Fruit fly (Drosophila melanogaster): Measurements from ENCODE around the gene hid.

The hid gene

DNA sequence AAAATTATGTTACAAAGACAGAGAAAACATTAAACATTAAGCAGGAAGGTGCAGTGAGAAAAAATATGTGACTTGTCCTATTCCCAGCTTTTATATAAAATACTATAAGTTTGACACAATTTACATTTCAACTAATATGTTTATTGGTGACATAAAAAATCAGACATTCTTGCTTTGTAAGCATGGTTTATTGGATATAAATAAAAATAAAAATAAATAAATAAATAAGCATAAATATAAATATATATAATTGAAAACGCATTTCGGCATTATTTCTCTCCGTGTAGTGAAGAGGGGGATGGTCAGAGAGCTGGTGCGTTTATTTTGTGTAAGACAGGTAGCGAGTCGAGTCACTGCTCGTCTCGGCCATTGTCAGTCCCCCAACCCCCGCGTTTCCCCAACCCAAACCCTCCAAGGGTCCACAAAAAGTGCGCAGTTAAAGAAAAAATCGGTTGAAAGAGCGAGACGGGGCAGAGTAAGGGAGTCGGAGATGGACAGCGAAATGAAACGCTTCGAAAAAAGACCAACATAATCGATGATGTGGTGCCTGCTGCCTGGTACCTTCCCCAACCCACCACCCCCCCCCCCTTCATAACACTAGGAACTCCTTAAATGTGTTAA lies 7.5 kb upstream of the hid start (continued):
- no peak for TF ChIP-seq sc (optimal IDR thresholded peaks at IDR 0.05)
- TF ChIP-seq sc (GFP tag; optimal IDR thresholded peaks at IDR 0.05), result peak; percentile 73
- TF ChIP-seq gcm (GFP tag; optimal IDR thresholded peaks at IDR 0.05), result peak; percentile 82
- TF ChIP-seq CG17186 (GFP tag; optimal IDR thresholded peaks at IDR 0.05), result no peak
- TF ChIP-seq Nf-YB (GFP tag; optimal IDR thresholded peaks at IDR 0.05), result peak; percentile 73
- TF ChIP-seq E2f1 (GFP tag; IDR thresholded peaks at IDR 0.05), result peak; percentile 67
- no peak for TF ChIP-seq bowl (GFP tag; IDR thresholded peaks at IDR 0.05)
- no peak for TF ChIP-seq Tbp (GFP tag; optimal IDR thresholded peaks at IDR 0.05)
- TF ChIP-seq CG16863 (GFP tag; optimal IDR thresholded peaks at IDR 0.05), result no peak
- TF ChIP-seq tup (GFP tag; optimal IDR thresholded peaks at IDR 0.05), result no peak
- TF ChIP-seq CG13624 (GFP tag; optimal IDR thresholded peaks at IDR 0.05), result no peak
- no peak for TF ChIP-seq CG10321 (GFP tag; IDR thresholded peaks at IDR 0.05)
- peak; percentile 65 for TF ChIP-seq CG6683 (GFP tag; optimal IDR thresholded peaks at IDR 0.05)
- TF ChIP-seq bbx (GFP tag; IDR thresholded peaks at IDR 0.05; ENCODE audit: partially characterized antibody), result no peak
- TF ChIP-seq org-1 (GFP tag; optimal IDR thresholded peaks at IDR 0.05), result peak; percentile 75
- peak; percentile 76 for TF ChIP-seq CG17328 (GFP tag; IDR thresholded peaks at IDR 0.05)
- peak; percentile 94 for TF ChIP-seq CG17829 (tag; optimal IDR thresholded peaks at IDR 0.05)
- no peak for TF ChIP-seq sna (GFP tag; IDR thresholded peaks at IDR 0.05; ENCODE audit: partially characterized antibody)
- peak; percentile 81 for TF ChIP-seq CG13424 (tag; optimal IDR thresholded peaks at IDR 0.05)
- peak; percentile 41; the same call in 1 of the 3 replicates for TF ChIP-seq CG34422 (GFP tag; IDR thresholded peaks at IDR 0.05)
- no peak for TF ChIP-seq CG8944 (GFP tag; optimal IDR thresholded peaks at IDR 0.05)
- TF ChIP-seq Antp (GFP tag; optimal IDR thresholded peaks at IDR 0.05), result no peak
- no peak for TF ChIP-seq CG8089 (GFP tag; optimal IDR thresholded peaks at IDR 0.05)
- TF ChIP-seq Lpt (GFP tag; optimal IDR thresholded peaks at IDR 0.05), result no peak
- TF ChIP-seq ranshi (GFP tag; IDR thresholded peaks at IDR 0.05), result peak; percentile 44; the same call in 1 of the 2 replicates
- TF ChIP-seq D19B (GFP tag; optimal IDR thresholded peaks at IDR 0.05), result peak; percentile 38
- peak; percentile 84 for TF ChIP-seq CG10209 (GFP tag; optimal IDR thresholded peaks at IDR 0.05)
- TF ChIP-seq scrt (GFP tag; optimal IDR thresholded peaks at IDR 0.05), result peak; percentile 58
- no peak for TF ChIP-seq CG33213 (GFP tag; optimal IDR thresholded peaks at IDR 0.05)
- TF ChIP-seq Hmr (GFP tag; optimal IDR thresholded peaks at IDR 0.05), result peak; percentile 64
- TF ChIP-seq emc (GFP tag; optimal IDR thresholded peaks at IDR 0.05), result no peak
- TF ChIP-seq CTCF (GFP tag; optimal IDR thresholded peaks at IDR 0.05), result no peak
- no peak for TF ChIP-seq da (GFP tag; optimal IDR thresholded peaks at IDR 0.05)
- peak; percentile 64 for TF ChIP-seq CG4730 (GFP tag; IDR thresholded peaks at IDR 0.05)
- TF ChIP-seq CG8281 (tag; optimal IDR thresholded peaks at IDR 0.05), result peak; percentile 47
- no peak for TF ChIP-seq NC2β (GFP tag; optimal IDR thresholded peaks at IDR 0.05)
- no peak for TF ChIP-seq NK7.1 (GFP tag; optimal IDR thresholded peaks at IDR 0.05)
- peak; percentile 40; the same call in 1 of the 2 replicates for TF ChIP-seq CG14667 (GFP tag; IDR thresholded peaks at IDR 0.05)
- TF ChIP-seq CG8924 (tag; optimal IDR thresholded peaks at IDR 0.05), result peak; percentile 91
- TF ChIP-seq CG7786 (GFP tag; optimal IDR thresholded peaks at IDR 0.05), result no peak
- TF ChIP-seq fd96Cb (tag; optimal IDR thresholded peaks at IDR 0.05), result peak; percentile 83
- 0 out of 2 replicates have a peak, but pooled peaks have one; percentile 11 for TF ChIP-seq gt (GFP tag; IDR thresholded peaks at IDR 0.05)
- no peak for TF ChIP-seq repo (GFP tag; optimal IDR thresholded peaks at IDR 0.05)
- TF ChIP-seq schlank (tag; optimal IDR thresholded peaks at IDR 0.05), result no peak
- TF ChIP-seq p53 (GFP tag; optimal IDR thresholded peaks at IDR 0.05), result no peak
- peak; percentile 85 for TF ChIP-seq Oli (tag; optimal IDR thresholded peaks at IDR 0.05)
- no peak for TF ChIP-seq CG9797 (GFP tag; optimal IDR thresholded peaks at IDR 0.05)
- peak; percentile 40 for TF ChIP-seq CG11723 (GFP tag; optimal IDR thresholded peaks at IDR 0.05)
- TF ChIP-seq CG4424 (GFP tag; optimal IDR thresholded peaks at IDR 0.05), result peak; percentile 77
- TF ChIP-seq tna (GFP tag; IDR thresholded peaks at IDR 0.05; ENCODE audit: partially characterized antibody), result no peak
- no peak for TF ChIP-seq Nf-YA (GFP tag; IDR thresholded peaks at IDR 0.05)

All from whole organism, embryonic.